Fruit fly (Drosophila melanogaster): Measurements from ENCODE around the gene CG43439.

DNA sequence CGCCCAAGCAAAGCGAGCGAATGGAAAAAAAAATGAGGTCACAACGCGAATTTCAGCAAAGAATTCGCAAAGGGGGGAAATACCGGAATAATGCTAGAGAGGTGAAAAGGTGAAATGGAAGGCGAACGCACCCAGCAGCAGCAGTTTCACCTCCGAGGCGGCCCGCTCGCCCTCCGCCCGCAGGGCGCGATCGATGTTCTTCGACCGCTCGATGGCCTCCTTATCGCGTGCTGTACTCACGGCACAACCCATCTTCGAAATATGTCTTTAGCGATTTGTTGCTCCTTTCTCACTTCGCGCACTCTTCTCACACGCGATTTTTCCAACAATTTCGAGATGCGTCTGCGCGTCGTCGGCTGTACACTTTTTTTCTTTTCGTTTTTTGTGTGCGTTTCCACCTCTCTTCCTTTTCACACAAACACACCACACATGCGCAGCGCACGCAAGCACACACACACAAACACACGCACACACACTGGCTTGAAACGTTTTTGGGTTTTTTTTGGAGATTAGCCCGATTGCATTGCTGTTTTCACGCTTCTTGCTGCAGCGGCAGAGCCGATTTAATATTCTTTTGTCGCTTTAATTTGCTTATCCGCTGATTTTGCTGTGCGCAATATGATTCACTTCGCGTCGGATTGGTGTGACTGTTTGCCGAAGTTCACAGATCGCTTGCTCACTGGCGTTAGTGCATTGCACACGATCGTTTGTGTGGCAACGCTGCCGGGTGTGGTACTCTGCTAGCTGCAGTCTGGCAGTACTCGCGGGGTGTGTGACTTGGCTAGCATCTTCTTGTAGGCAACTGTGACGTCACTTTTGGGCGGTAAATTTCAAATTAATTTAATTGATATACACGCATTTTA lies 4.8 kb downstream of the CG43439 start, which contains the start of gene Galphai:
- TF ChIP-seq EcR (GFP tag; optimal IDR thresholded peaks at IDR 0.05) (peak; percentile 67), gl (tag; optimal IDR thresholded peaks at IDR 0.05) (no peak), CG12605 (GFP tag; IDR thresholded peaks at IDR 0.05) (no peak; the same call in 1 of the 2 replicates), Pif1B (GFP tag; optimal IDR thresholded peaks at IDR 0.05) (peak; percentile 21), Pif1A (GFP tag; optimal IDR thresholded peaks at IDR 0.05) (no peak), CG13204 (GFP tag; optimal IDR thresholded peaks at IDR 0.05) (peak; percentile 37), CG34367 (tag; optimal IDR thresholded peaks at IDR 0.05) (no peak), CG10348 (GFP tag; IDR thresholded peaks at IDR 0.05) (no peak), Ets98B (GFP tag; IDR thresholded peaks at IDR 0.05) (peak; percentile 25; the same call in 1 of the 2 replicates), Snoo (tag; optimal IDR thresholded peaks at IDR 0.05) (no peak), CG9948 (tag; optimal IDR thresholded peaks at IDR 0.05) (no peak)
